Worm (Caenorhabditis elegans) whole organism, L4 larva: ENCODE results near the gene srz-24.
A peak's percentile ranks its signal among the peaks of the same experiment; 100 is the strongest.

Experiments
- F26F4.8 ChIP-seq: fragments of 200-800 bp; sonication (Bioruptor generic); conservative IDR thresholded peaks from 2 replicates; pipeline ENCODE4 v1.3.6; 2022; ENCODE audit warnings: missing genetic modification characterization, missing compliant biosample characterization
- F44E2.7 ChIP-seq: fragments of 200-800 bp; sonication (Bioruptor generic); IDR thresholded peaks from 2 replicates; pipeline ENCODE4 v2.1.2; 2022; ENCODE audit warnings: missing genetic modification characterization, missing compliant biosample characterization
- F49E8.2 ChIP-seq: sonication (generic microtip); optimal IDR thresholded peaks from 2 replicates; lab custom pipeline; 2016; ENCODE audit warnings: missing compliant biosample characterization, mild to moderate bottlenecking, missing genetic modification characterization, borderline replicate concordance
- R02D3.7 ChIP-seq: fragments of 150-350 bp; sonication (generic microtip); optimal IDR thresholded peaks from 3 replicates; lab custom pipeline; 2014; ENCODE audit warnings: missing biosample characterization, missing genetic modification characterization
- T20F7.1 ChIP-seq: fragments of 200-800 bp; sonication (Bioruptor generic); optimal IDR thresholded peaks from 2 replicates; lab custom pipeline; 2018; ENCODE audit warnings: mild to moderate bottlenecking, missing genetic modification characterization, missing compliant biosample characterization
- Y48G9A.11 ChIP-seq: fragments of 200-800 bp; sonication (Bioruptor generic); IDR thresholded peaks from 2 replicates; pipeline ENCODE4 v1.3.6; 2022; ENCODE audit warnings: missing genetic modification reagents, missing genetic modification characterization, missing compliant biosample characterization
- ZK337.2 ChIP-seq: fragments of 200-800 bp; sonication (Bioruptor generic); IDR thresholded peaks from 2 replicates; pipeline ENCODE4 v1.3.6; 2022; ENCODE audit warnings: missing genetic modification reagents, missing genetic modification characterization, missing compliant biosample characterization
- aha-1 ChIP-seq: fragments of 150-350 bp; peaks from one replicate; lab custom pipeline; 2014; ENCODE audit warnings: missing biosample characterization, missing genetic modification characterization
- ceh-44 ChIP-seq: fragments of 200-800 bp; sonication (Bioruptor generic); IDR thresholded peaks from 2 replicates; pipeline ENCODE4 v1.3.6; 2022; ENCODE audit warnings: missing genetic modification reagents, missing genetic modification characterization, missing compliant biosample characterization
- daf-16 ChIP-seq, 3 experiments: sonication (generic microtip); optimal IDR thresholded peaks; 2 replicates each; lab custom pipeline; 2016 to 2017; ENCODE audit warnings: missing genetic modification characterization in 3 of 3, missing genetic modification reagents in 3 of 3, mild to moderate bottlenecking in 2 of 3, missing compliant biosample characterization in 2 of 3, missing biosample characterization in 1 of 3, moderate library complexity in 1 of 3
- daf-19 ChIP-seq: fragments of 200-800 bp; sonication (Bioruptor generic); conservative IDR thresholded peaks from 2 replicates; pipeline ENCODE4 v1.3.6; 2022; ENCODE audit warnings: missing genetic modification characterization, missing compliant biosample characterization
- dve-1 ChIP-seq: sonication (generic microtip); optimal IDR thresholded peaks from 2 replicates; lab custom pipeline; 2017; ENCODE audit warnings: antibody characterized with exemption, mild to moderate bottlenecking, missing genetic modification characterization, missing compliant biosample characterization; ENCODE audit not compliant: insufficient read depth
- hlh-30 ChIP-seq: sonication (generic microtip); optimal IDR thresholded peaks from 2 replicates; lab custom pipeline; 2017; ENCODE audit warnings: antibody characterized with exemption, mild to moderate bottlenecking, missing genetic modification characterization, missing compliant biosample characterization; ENCODE audit not compliant: insufficient read depth
- lim-7 ChIP-seq: fragments of 200-800 bp; sonication (Bioruptor generic); IDR thresholded peaks from 2 replicates; pipeline ENCODE4 v1.3.6; 2022; ENCODE audit warnings: missing genetic modification characterization, missing compliant biosample characterization
- lin-15B ChIP-seq: fragments of 150-350 bp; sonication (generic microtip); optimal IDR thresholded peaks from 3 replicates; lab custom pipeline; 2014; ENCODE audit warnings: missing biosample characterization, missing genetic modification characterization
- lin-29 ChIP-seq: fragments of 200-800 bp; sonication (Bioruptor generic); IDR thresholded peaks from 2 replicates; pipeline ENCODE4 v1.3.6; 2022; ENCODE audit warnings: missing genetic modification reagents, missing genetic modification characterization, missing compliant biosample characterization
- madf-5 ChIP-seq, 2 experiments: fragments of 200-800 bp; sonication (Bioruptor generic); IDR thresholded peaks; 2 replicates each; pipeline ENCODE4 v1.3.6; 2022; ENCODE audit warnings: missing compliant biosample characterization in 2 of 2, missing genetic modification characterization in 2 of 2
- mdt-29 ChIP-seq: fragments of 200-800 bp; sonication (Bioruptor generic); IDR thresholded peaks from 2 replicates; pipeline ENCODE4 v1.3.6; 2022; ENCODE audit warnings: missing genetic modification reagents, missing genetic modification characterization, missing compliant biosample characterization
- mes-2 ChIP-seq: sonication (generic microtip); optimal IDR thresholded peaks from 2 replicates; lab custom pipeline; 2016; ENCODE audit warnings: missing genotype, mild to moderate bottlenecking, missing genetic modification characterization, missing compliant biosample characterization; ENCODE audit not compliant: poor library complexity, severe bottlenecking
- mxl-3 ChIP-seq: fragments of 200-800 bp; sonication (Bioruptor generic); optimal IDR thresholded peaks from 2 replicates; lab custom pipeline; 2018; ENCODE audit warnings: mild to moderate bottlenecking, missing genetic modification characterization, missing compliant biosample characterization
- nhr-102 ChIP-seq: sonication (generic microtip); optimal IDR thresholded peaks from 2 replicates; lab custom pipeline; 2016; ENCODE audit warnings: mild to moderate bottlenecking, missing genetic modification characterization, moderate library complexity, missing compliant biosample characterization
- nhr-111 ChIP-seq: fragments of 200-800 bp; sonication (Bioruptor generic); optimal IDR thresholded peaks from 2 replicates; lab custom pipeline; 2018; ENCODE audit warnings: mild to moderate bottlenecking, missing genetic modification characterization, missing compliant biosample characterization
- nhr-28 ChIP-seq: fragments of 150-350 bp; optimal IDR thresholded peaks from 2 replicates; lab custom pipeline; 2014; ENCODE audit warnings: missing biosample characterization, missing genetic modification characterization
- nhr-41 ChIP-seq: fragments of 200-800 bp; sonication (Bioruptor generic); IDR thresholded peaks from 2 replicates; pipeline ENCODE4 v1.3.6; 2022; ENCODE audit warnings: missing genetic modification reagents, missing genetic modification characterization, missing compliant biosample characterization
- nhr-42 ChIP-seq: fragments of 200-800 bp; sonication (Bioruptor generic); IDR thresholded peaks from 2 replicates; pipeline ENCODE4 v1.3.6; 2022; ENCODE audit warnings: missing genetic modification characterization, missing compliant biosample characterization
- pha-4 ChIP-seq, 2 experiments: fragments of 150-350 bp in 1 of 2; fragments of 200-800 bp in 1 of 2; sonication (Bioruptor generic) in 1 of 2; IDR thresholded peaks in 1 of 2; optimal IDR thresholded peaks in 1 of 2; 2 replicates each; pipeline versions ENCODE4 v1.3.6 to Lab custom; 2014 to 2022; ENCODE audit warnings: missing genetic modification characterization in 2 of 2, missing genetic modification reagents in 2 of 2, missing biosample characterization in 1 of 2, missing compliant biosample characterization in 1 of 2
- pqm-1 ChIP-seq: sonication (generic microtip); optimal IDR thresholded peaks from 2 replicates; lab custom pipeline; 2017; ENCODE audit warnings: missing biosample characterization, missing genetic modification characterization
- snpc-1.2 ChIP-seq: fragments of 200-800 bp; sonication (Bioruptor generic); IDR thresholded peaks from 2 replicates; pipeline ENCODE4 v1.3.6; 2022; ENCODE audit warnings: missing genetic modification reagents, missing genetic modification characterization, missing compliant biosample characterization
- snpc-4 ChIP-seq: fragments of 150-350 bp; optimal IDR thresholded peaks from 2 replicates; lab custom pipeline; 2014; ENCODE audit warnings: missing biosample characterization, missing genetic modification characterization
- spr-1 ChIP-seq: sonication (generic microtip); optimal IDR thresholded peaks from 2 replicates; lab custom pipeline; 2016; ENCODE audit warnings: mild to moderate bottlenecking, missing genetic modification characterization, missing compliant biosample characterization
- unc-62 ChIP-seq, 3 experiments: fragments of 150-350 bp in 1 of 3; sonication (generic microtip); optimal IDR thresholded peaks in 2 of 3; peaks in 1 of 3; 1 replicate in 1 of 3; 2 replicates in 2 of 3; lab custom pipeline; 2014 to 2017; ENCODE audit warnings: missing biosample characterization in 3 of 3, missing genetic modification characterization in 3 of 3, missing genetic modification reagents in 3 of 3, missing genotype in 1 of 3
- vab-7 ChIP-seq: fragments of 200-800 bp; sonication (Bioruptor generic); IDR thresholded peaks from 2 replicates; pipeline ENCODE4 v1.3.6; 2022; ENCODE audit warnings: missing genetic modification reagents, missing genetic modification characterization, missing compliant biosample characterization
- zfp-3 ChIP-seq: fragments of 200-800 bp; sonication (Bioruptor generic); conservative IDR thresholded peaks from 2 replicates; pipeline ENCODE4 v1.3.6; 2022; ENCODE audit warnings: missing genetic modification reagents, missing genetic modification characterization, missing compliant biosample characterization
- ztf-7 ChIP-seq: fragments of 150-350 bp; optimal IDR thresholded peaks from 2 replicates; lab custom pipeline; 2014; ENCODE audit warnings: missing biosample characterization, missing genetic modification characterization

srz-24 gene

ce11 chrIV:4937647-4938046, 43.3 kb downstream of the srz-24 start, which contains the start of gene fbxa-86:
Gene fbxa-86, minus strand, starts transcription at chrIV:4938013.
- peak; percentile 9 for TF ChIP-seq pqm-1
- TF ChIP-seq nhr-28 (tag; lab: Kevin White, UChicago) = no peak
- TF ChIP-seq unc-62 (GFP tag; optimal IDR thresholded peaks at IDR 0.05 in 1 of 2; lab: Kevin White, UChicago) = peak in 1 of 2 experiments; percentile 7
- no peak for TF ChIP-seq unc-62 (tag; optimal IDR thresholded peaks at IDR 0.05; lab: Kevin White, UChicago)
- no peak for TF ChIP-seq R02D3.7 (tag; lab: Kevin White, UChicago)

DNA sequence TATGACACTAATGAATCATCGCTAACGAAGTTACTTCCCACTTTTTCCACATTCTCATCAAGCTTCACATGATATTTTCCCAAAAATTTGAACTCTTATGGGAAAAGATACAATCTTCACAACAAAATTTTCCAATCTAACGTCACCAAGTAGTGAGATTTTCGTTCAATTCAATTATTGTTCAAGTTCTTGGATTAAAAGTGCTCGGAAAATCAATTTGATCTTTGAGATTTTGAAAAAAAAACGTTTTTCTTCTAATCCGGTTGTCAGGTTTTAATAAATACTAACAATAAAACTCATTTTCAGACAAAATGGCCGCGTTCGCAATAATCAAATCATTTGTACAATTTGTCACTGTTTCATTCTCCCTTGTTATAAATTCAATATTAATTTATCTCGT, 46.8 kb downstream of the srz-24 start, which contains the start of gene str-153:
Gene str-153, plus strand, starts transcription at position 301 of the 400 bp plus-strand sequence.
- TF ChIP-seq unc-62 (GFP tag; optimal IDR thresholded peaks at IDR 0.05 in 1 of 2; lab: Kevin White, UChicago) (peak in 1 of 2 experiments; percentile 4), unc-62 (tag; optimal IDR thresholded peaks at IDR 0.05; lab: Kevin White, UChicago) (no peak), snpc-4 (no peak), F44E2.7 (GFP tag; lab: Robert Waterston, UW) (no peak), madf-5 (GFP tag; IDR thresholded peaks at IDR 0.05; lab: Robert Waterston, UW) (no peak), zfp-3 (GFP tag; lab: Robert Waterston, UW) (no peak), nhr-111 (GFP tag; lab: Kevin White, UChicago) (no peak), T20F7.1 (GFP tag; lab: Kevin White, UChicago) (no peak)

DNA sequence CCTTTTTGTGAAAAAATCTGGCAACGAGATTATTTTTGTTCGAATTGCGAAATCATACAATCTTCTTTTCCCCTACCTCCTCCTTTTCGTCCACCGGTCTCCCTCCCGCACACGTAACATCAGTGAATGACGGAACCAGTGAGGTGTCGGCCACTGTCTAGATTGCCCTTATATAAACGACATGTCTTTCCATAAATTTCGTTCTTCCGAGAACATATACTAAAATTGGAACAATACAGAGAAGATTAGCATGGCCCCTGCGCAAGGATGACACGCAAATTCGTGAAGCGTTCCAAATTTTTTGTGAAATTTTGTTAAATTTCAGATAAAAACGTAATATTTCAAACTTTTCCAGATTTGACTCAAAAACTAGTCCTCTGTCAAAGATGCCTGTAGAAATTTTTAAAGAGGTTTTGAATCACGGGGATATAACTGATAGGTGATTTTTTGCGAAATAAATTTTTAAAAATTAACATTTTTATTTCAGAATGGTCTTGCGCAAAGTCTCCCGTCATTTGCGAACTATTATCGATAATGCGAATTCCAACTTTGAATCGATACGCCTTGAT, 50.1 kb downstream of the srz-24 start:
- TF ChIP-seq hlh-30 (tag; lab: Kevin White, UChicago) (peak; percentile 25), ZK337.2 (0 out of 2 replicates have a peak, but pooled peaks have one; percentile 59), ceh-44 (GFP tag; lab: Robert Waterston, UW) (peak; percentile 9; the same call in 1 of the 2 replicates), snpc-1.2 (GFP tag; lab: Robert Waterston, UW) (peak; percentile 98), mdt-29 (peak; percentile 77), lim-7 (GFP tag; lab: Robert Waterston, UW) (no peak), daf-19 (GFP tag; lab: Robert Waterston, UW) (0 out of 2 replicates have a peak, but pooled peaks have one; percentile 29), mes-2 (no peak), ztf-7 (tag; lab: Kevin White, UChicago) (peak; percentile 41), lin-15B (tag; lab: Kevin White, UChicago) (no peak), F49E8.2 (tag; lab: Kevin White, UChicago) (peak; percentile 79), vab-7 (no peak), lin-29 (GFP tag; lab: Robert Waterston, UW) (no peak), nhr-42 (no peak), Y48G9A.11 (GFP tag; lab: Robert Waterston, UW) (peak; percentile 74; the same call in 1 of the 2 replicates), snpc-4 (peak; percentile 82), daf-16 (GFP tag; optimal IDR thresholded peaks at IDR 0.05; lab: Kevin White, UChicago) (peak in 1 of 2 experiments; percentile 56), daf-16 (tag; optimal IDR thresholded peaks at IDR 0.05; lab: Kevin White, UChicago) (peak; percentile 48), nhr-41 (GFP tag; lab: Robert Waterston, UW) (no peak), aha-1 (peak; percentile 61), mxl-3 (no peak), pha-4 (GFP tag; IDR thresholded peaks at IDR 0.05; lab: Robert Waterston, UW) (peak; percentile 51; the same call in 1 of the 2 replicates), pha-4 (tag; optimal IDR thresholded peaks at IDR 0.05; lab: Kevin White, UChicago) (no peak), spr-1 (tag; lab: Kevin White, UChicago) (peak; percentile 57), madf-5 (GFP tag; IDR thresholded peaks at IDR 0.05; lab: Robert Waterston, UW) (peak; percentile 37 to 50; a peak in 1 of 4 replicates), F26F4.8 (peak; percentile 89), nhr-102 (tag; lab: Kevin White, UChicago) (peak; percentile 60), dve-1 (peak; percentile 42)
